Worm (Caenorhabditis elegans): Measurements from ENCODE around the gene fbxa-194.

The fbxa-194 gene

ce11 chrV:19788360-19788759, 9.9 kb upstream of the fbxa-194 start, which contains the start of gene clec-258:
Gene clec-258, plus strand, starts transcription at chrV:19788440.
- TF ChIP-seq fos-1 (tag; optimal IDR thresholded peaks at IDR 0.05), result peak; percentile 72
- no peak for TF ChIP-seq Y55F3AM.14 (GFP tag; optimal IDR thresholded peaks at IDR 0.05)

ce11 chrV:19783829-19784228, 5.3 kb upstream of the fbxa-194 start, which contains the start of gene srt-45:
Gene srt-45, plus strand, starts transcription at chrV:19784129.
- no peak for TF ChIP-seq sma-9 (GFP tag; optimal IDR thresholded peaks at IDR 0.05)
- no peak for TF ChIP-seq sma-9 (tag; optimal IDR thresholded peaks at IDR 0.05)
- TF ChIP-seq sem-4 (tag; optimal IDR thresholded peaks at IDR 0.05), result no peak
- no peak for TF ChIP-seq mbf-1 (tag; optimal IDR thresholded peaks at IDR 0.05)
- TF ChIP-seq blmp-1 (tag; optimal IDR thresholded peaks at IDR 0.05; ENCODE audit: insufficient read depth), result no peak
- no peak for TF ChIP-seq sma-3 (GFP tag; optimal IDR thresholded peaks at IDR 0.05)
- no peak for TF ChIP-seq nhr-129 (tag; optimal IDR thresholded peaks at IDR 0.05)
- TF ChIP-seq nhr-77 (tag; optimal IDR thresholded peaks at IDR 0.05), result no peak
- no peak for TF ChIP-seq dmd-4 (tag; optimal IDR thresholded peaks at IDR 0.05)

- TF ChIP-seq blmp-1 (tag; optimal IDR thresholded peaks at IDR 0.05; ENCODE audit: insufficient read depth) (no peak), ZK546.5 (tag; optimal IDR thresholded peaks at IDR 0.05) (no peak), unc-55 (GFP tag; optimal IDR thresholded peaks at IDR 0.05) (no peak), skn-1 (tag; optimal IDR thresholded peaks at IDR 0.05) (no peak), ztf-1 (GFP tag; conservative IDR thresholded peaks at IDR 0.05) (no peak), crh-2 (tag; optimal IDR thresholded peaks at IDR 0.05) (no peak), mdl-1 (tag; optimal IDR thresholded peaks at IDR 0.05) (no peak)
Observed at ce11 chrV:19779220-19779619, 712 bp upstream of the fbxa-194 start.

ce11 chrV:19777227-19777626, 1.3 kb downstream of the fbxa-194 start, which contains the start of gene fbxa-118:
Gene fbxa-118, minus strand, starts transcription at chrV:19777327.
- TF ChIP-seq sma-9 (GFP tag; optimal IDR thresholded peaks at IDR 0.05) (no peak), sma-9 (tag; optimal IDR thresholded peaks at IDR 0.05) (no peak), egl-27 (tag; optimal IDR thresholded peaks at IDR 0.05) (no peak), elt-3 (tag; optimal IDR thresholded peaks at IDR 0.05) (no peak), mbf-1 (tag; optimal IDR thresholded peaks at IDR 0.05) (no peak), dmd-4 (tag; optimal IDR thresholded peaks at IDR 0.05) (no peak), ceh-16 (tag; optimal IDR thresholded peaks at IDR 0.05) (no peak), crh-2 (tag; optimal IDR thresholded peaks at IDR 0.05) (no peak), alr-1 (tag; optimal IDR thresholded peaks at IDR 0.05) (no peak), aly-2 (tag; optimal IDR thresholded peaks at IDR 0.05) (no peak), nhr-6 (tag; optimal IDR thresholded peaks at IDR 0.05) (no peak), nhr-25 (tag; optimal IDR thresholded peaks at IDR 0.05) (no peak), lin-13 (GFP tag; optimal IDR thresholded peaks at IDR 0.05) (no peak), nhr-11 (tag; optimal IDR thresholded peaks at IDR 0.05) (no peak)

- TF ChIP-seq snpc-4 (tag; optimal IDR thresholded peaks at IDR 0.05), result no peak
- no peak for TF ChIP-seq mdl-1 (tag; optimal IDR thresholded peaks at IDR 0.05)
- no peak for TF ChIP-seq alr-1 (tag; optimal IDR thresholded peaks at IDR 0.05)
- no peak for TF ChIP-seq sma-9 (GFP tag; optimal IDR thresholded peaks at IDR 0.05)
- TF ChIP-seq sma-9 (tag; optimal IDR thresholded peaks at IDR 0.05), result no peak
- TF ChIP-seq ztf-4 (tag; optimal IDR thresholded peaks at IDR 0.05), result no peak
- no peak for TF ChIP-seq C34F6.9 (tag; optimal IDR thresholded peaks at IDR 0.05)
- TF ChIP-seq sem-4 (tag; optimal IDR thresholded peaks at IDR 0.05), result no peak
- no peak for TF ChIP-seq sma-3 (GFP tag; optimal IDR thresholded peaks at IDR 0.05)
- no peak for TF ChIP-seq elt-1 (tag; optimal IDR thresholded peaks at IDR 0.05)
- TF ChIP-seq lsy-2 (tag; optimal IDR thresholded peaks at IDR 0.05), result no peak
- TF ChIP-seq nhr-6 (tag; optimal IDR thresholded peaks at IDR 0.05), result no peak
- no peak for TF ChIP-seq nhr-129 (tag; optimal IDR thresholded peaks at IDR 0.05)
- no peak for TF ChIP-seq nhr-11 (tag; optimal IDR thresholded peaks at IDR 0.05)
- no peak for TF ChIP-seq nhr-10 (tag; optimal IDR thresholded peaks at IDR 0.05)
- TF ChIP-seq nhr-23 (tag; optimal IDR thresholded peaks at IDR 0.05), result no peak
- TF ChIP-seq gmeb-1 (tag; optimal IDR thresholded peaks at IDR 0.05), result no peak
Observed at ce11 chrV:19771660-19772059, 6.8 kb downstream of the fbxa-194 start, which contains the start of gene M162.15. Gene M162.15, minus strand, starts transcription at chrV:19771760.

Measured in whole organism, L2 larva.